Worm (Caenorhabditis elegans): ENCODE measurements around the gene T14A8.2.

T14A8.2 gene

ce11 chrIV:7785506-7786065 is 36.8 kb downstream of the T14A8.2 start, which contains the start of gene tag-322:
TSS of gene tag-322 (minus strand) at chrIV:7785556.
- no peak for TF ChIP-seq unc-62 (GFP tag; optimal IDR thresholded peaks at IDR 0.05)

- no peak for TF ChIP-seq unc-62 (GFP tag; optimal IDR thresholded peaks at IDR 0.05)
Measured at ce11 chrIV:7783801-7784411, 38.5 kb downstream of the T14A8.2 start, which contains the start of gene tag-321. TSS of gene tag-321 (minus strand) at chrIV:7783851.

- no peak for TF ChIP-seq unc-62 (GFP tag; optimal IDR thresholded peaks at IDR 0.05)
Measured at ce11 chrIV:7782292-7782691, 40.1 kb downstream of the T14A8.2 start, which contains the start of gene sec-10. TSS of gene sec-10 (minus strand) at chrIV:7782499.

- no peak for TF ChIP-seq unc-62 (GFP tag; optimal IDR thresholded peaks at IDR 0.05)
Measured at ce11 chrIV:7778865-7779264, 43.6 kb downstream of the T14A8.2 start, which contains the start of gene rpap-3. TSS of gene rpap-3 (minus strand) at chrIV:7778965.

ce11 chrIV:7775725-7776124 is 46.7 kb downstream of the T14A8.2 start, which contains the start of gene swd-2.1:
TSS of gene swd-2.1 (plus strand) at chrIV:7776025.
- TF ChIP-seq unc-62 (GFP tag; optimal IDR thresholded peaks at IDR 0.05): no peak

ce11 chrIV:7774206-7774605 is 48.2 kb downstream of the T14A8.2 start, which contains the start of the genes hcf-1 and swd-2.2:
TSS of gene hcf-1 (minus strand) at chrIV:7774275.
TSS of gene swd-2.2 (plus strand) at chrIV:7774411.
- TF ChIP-seq unc-62 (GFP tag; optimal IDR thresholded peaks at IDR 0.05): no peak

All from whole organism, dauer.